Fruit fly (Drosophila melanogaster): Measurements from ENCODE around the gene tant.

- TF ChIP-seq Nf-YB (GFP tag; optimal IDR thresholded peaks at IDR 0.05) (peak; percentile 82), sna (GFP tag; IDR thresholded peaks at IDR 0.05; ENCODE audit: partially characterized antibody) (peak; percentile 84), jing (GFP tag; optimal IDR thresholded peaks at IDR 0.05) (peak; percentile 87), CG4328 (GFP tag; optimal IDR thresholded peaks at IDR 0.05) (peak; percentile 91), luna (GFP tag; optimal IDR thresholded peaks at IDR 0.05) (peak; percentile 5), Nf-YC (tag; optimal IDR thresholded peaks at IDR 0.05) (peak; percentile 80), org-1 (GFP tag; optimal IDR thresholded peaks at IDR 0.05) (peak; percentile 75)
These were observed 39.8 kb downstream of the tant start, which contains the start of the genes CG10467 and loj for dm6 chr3L:6094697-6095096.

All from whole organism, embryonic.